Fruit fly (Drosophila melanogaster): ENCODE data around the gene Hmgcr.

The Hmgcr gene

DNA sequence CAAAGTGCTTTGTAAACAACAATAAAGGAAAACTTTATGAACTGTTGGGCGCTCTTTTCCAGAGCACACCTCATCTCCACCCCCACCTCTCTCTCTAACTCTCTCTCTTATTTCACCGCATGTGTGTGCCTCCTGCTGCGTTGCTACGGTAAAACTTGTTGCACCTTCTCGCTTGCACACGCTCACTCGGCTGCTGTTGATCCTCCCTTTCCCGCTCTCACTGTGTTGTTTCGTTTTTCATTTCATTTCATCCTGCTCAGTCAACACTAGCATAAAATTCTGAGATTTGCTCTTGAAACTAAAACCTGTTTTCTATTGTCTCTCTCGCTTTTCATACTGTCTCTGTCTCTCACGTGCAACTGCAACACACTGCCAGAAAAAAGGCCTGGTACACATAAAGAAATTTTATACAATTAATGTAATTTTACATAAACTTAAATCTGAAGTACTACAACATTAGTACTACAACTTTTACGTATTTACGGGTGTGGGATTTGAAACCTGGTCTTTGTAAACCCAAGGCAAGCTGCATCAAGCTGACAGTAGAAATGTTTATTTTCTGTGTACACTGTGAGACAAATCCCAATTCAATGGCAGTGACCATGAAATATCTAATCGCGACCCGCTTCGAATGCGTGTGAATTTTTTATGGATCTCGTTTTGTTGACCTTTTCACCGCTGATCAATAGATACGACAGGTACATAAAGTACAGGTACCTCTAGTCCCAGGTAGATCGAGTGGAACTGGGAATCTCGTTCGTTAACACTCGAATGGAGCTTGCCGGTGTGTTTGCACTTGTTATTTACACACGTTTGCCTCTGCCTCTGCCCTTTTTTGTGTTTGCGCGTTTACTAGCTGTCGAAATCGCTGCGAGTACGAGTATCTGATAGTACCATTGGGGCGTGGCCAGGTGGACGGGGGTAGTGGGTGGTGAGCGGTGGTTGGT, 49.6 kb downstream of the Hmgcr start (continued):
- TF ChIP-seq CG11504 (tag; optimal IDR thresholded peaks at IDR 0.05): peak; percentile 90
- TF ChIP-seq run (tag; optimal IDR thresholded peaks at IDR 0.05): peak; percentile 70
- peak; percentile 55 for TF ChIP-seq kah (GFP tag; optimal IDR thresholded peaks at IDR 0.05)
- no peak for TF ChIP-seq unc-4 (GFP tag; IDR thresholded peaks at IDR 0.05; ENCODE audit: partially characterized antibody)
- no peak for TF ChIP-seq sc (optimal IDR thresholded peaks at IDR 0.05)
- TF ChIP-seq sc (GFP tag; optimal IDR thresholded peaks at IDR 0.05): peak; percentile 91
- TF ChIP-seq Ets65A (GFP tag): peak; percentile 99
- TF ChIP-seq CG16813 (GFP tag; IDR thresholded peaks at IDR 0.05; ENCODE audit: partially characterized antibody): no peak
- TF ChIP-seq btn (GFP tag; optimal IDR thresholded peaks at IDR 0.05): peak; percentile 63
- peak; percentile 44 for TF ChIP-seq CG10274 (GFP tag; optimal IDR thresholded peaks at IDR 0.05)
- TF ChIP-seq CG11398 (GFP tag; optimal IDR thresholded peaks at IDR 0.05): peak; percentile 75
- peak; percentile 79 for TF ChIP-seq CG11723 (GFP tag; optimal IDR thresholded peaks at IDR 0.05)
- peak; percentile 97 for TF ChIP-seq CG18262 (tag; optimal IDR thresholded peaks at IDR 0.05)
- TF ChIP-seq CG7786 (GFP tag; optimal IDR thresholded peaks at IDR 0.05): peak; percentile 61
- peak; percentile 86 for TF ChIP-seq grau (tag; optimal IDR thresholded peaks at IDR 0.05)
- peak; percentile 61; the same call in 2 of the 3 replicates for TF ChIP-seq ase (GFP tag; IDR thresholded peaks at IDR 0.05)
- peak; percentile 82 for TF ChIP-seq Atf-2 (GFP tag; optimal IDR thresholded peaks at IDR 0.05)
- peak; percentile 88 for TF ChIP-seq odd (GFP tag; optimal IDR thresholded peaks at IDR 0.05)
- TF ChIP-seq CG12071 (GFP tag; optimal IDR thresholded peaks at IDR 0.05): peak; percentile 87
- peak; percentile 78 for TF ChIP-seq CG6765 (GFP tag; optimal IDR thresholded peaks at IDR 0.05)
- peak; percentile 9 for TF ChIP-seq CG13894 (tag; optimal IDR thresholded peaks at IDR 0.05)
- TF ChIP-seq ATbp (GFP tag; optimal IDR thresholded peaks at IDR 0.05): peak; percentile 89
- TF ChIP-seq eyg (GFP tag; optimal IDR thresholded peaks at IDR 0.05): peak; percentile 55
- TF ChIP-seq fd102C (GFP tag; optimal IDR thresholded peaks at IDR 0.05): peak; percentile 88
- TF ChIP-seq CG17612 (GFP tag; IDR thresholded peaks at IDR 0.05): no peak; the same call in 1 of the 2 replicates
- peak; percentile 27 for TF ChIP-seq Sry-δ (GFP tag; optimal IDR thresholded peaks at IDR 0.05)
- TF ChIP-seq CG2678 (tag; optimal IDR thresholded peaks at IDR 0.05): peak; percentile 86
- TF ChIP-seq Sox100B (GFP tag; optimal IDR thresholded peaks at IDR 0.05): peak; percentile 87
- no peak for TF ChIP-seq usp (GFP tag; optimal IDR thresholded peaks at IDR 0.05)
- peak; percentile 74 for TF ChIP-seq CG15514 (GFP tag; optimal IDR thresholded peaks at IDR 0.05)
- no peak for TF ChIP-seq Poxn (GFP tag; IDR thresholded peaks at IDR 0.05)
- TF ChIP-seq cwo (GFP tag; optimal IDR thresholded peaks at IDR 0.05): peak; percentile 81
- peak; percentile 96 for TF ChIP-seq CG15479 (GFP tag; optimal IDR thresholded peaks at IDR 0.05)
- TF ChIP-seq Fer2 (tag; optimal IDR thresholded peaks at IDR 0.05): no peak
- TF ChIP-seq Atf3 (GFP tag; optimal IDR thresholded peaks at IDR 0.05): peak; percentile 86
- TF ChIP-seq CkIIα-i1 (GFP tag; IDR thresholded peaks at IDR 0.05): peak; percentile 5; the same call in 1 of the 2 replicates
- TF ChIP-seq sob (GFP tag; IDR thresholded peaks at IDR 0.05): peak; percentile 21
- TF ChIP-seq gfzf (GFP tag; optimal IDR thresholded peaks at IDR 0.05): no peak
- TF ChIP-seq CG15073 (GFP tag; optimal IDR thresholded peaks at IDR 0.05): peak; percentile 71
- peak; percentile 32 for TF ChIP-seq CG9817 (tag; optimal IDR thresholded peaks at IDR 0.05)
- TF ChIP-seq Nf-YC (tag; optimal IDR thresholded peaks at IDR 0.05): peak; percentile 85
- peak; percentile 83 for TF ChIP-seq rib (GFP tag; IDR thresholded peaks at IDR 0.05)
- peak; percentile 62 for TF ChIP-seq Nf-YA (GFP tag; IDR thresholded peaks at IDR 0.05)
- peak; percentile 80 for TF ChIP-seq ind (GFP tag; optimal IDR thresholded peaks at IDR 0.05)
- TF ChIP-seq HmgD (GFP tag; optimal IDR thresholded peaks at IDR 0.05): peak; percentile 6
- peak; percentile 85 for TF ChIP-seq tio (GFP tag; optimal IDR thresholded peaks at IDR 0.05)
- TF ChIP-seq trem (tag; optimal IDR thresholded peaks at IDR 0.05): peak; percentile 94
- TF ChIP-seq H2.0 (GFP tag; IDR thresholded peaks at IDR 0.05): peak; percentile 85
